Worm (Caenorhabditis elegans) whole organism, L2 larva: ENCODE data around the gene C28A5.2.

ENCODE experiments used
- C34F6.9 ChIP-seq: fragments of 150-350 bp; optimal IDR thresholded peaks from 2 replicates; lab custom pipeline; 2014; ENCODE audit warnings: missing biosample characterization, missing genetic modification characterization
- F13H6.1 ChIP-seq: sonication (generic microtip); optimal IDR thresholded peaks from 2 replicates; lab custom pipeline; 2016; ENCODE audit warnings: missing genetic modification characterization, missing compliant biosample characterization
- R02D3.7 ChIP-seq: fragments of 150-350 bp; optimal IDR thresholded peaks from 2 replicates; lab custom pipeline; 2014; ENCODE audit warnings: missing biosample characterization, missing genetic modification characterization
- Y55F3AM.14 ChIP-seq: fragments of 200-800 bp; sonication (Bioruptor generic); optimal IDR thresholded peaks from 2 replicates; lab custom pipeline; 2018; ENCODE audit warnings: mild to moderate bottlenecking, missing genetic modification characterization, missing compliant biosample characterization
- ZK546.5 ChIP-seq: sonication (generic microtip); optimal IDR thresholded peaks from 2 replicates; lab custom pipeline; 2017; ENCODE audit warnings: missing biosample characterization, missing genetic modification characterization
- alr-1 ChIP-seq: fragments of 150-350 bp; optimal IDR thresholded peaks from 2 replicates; lab custom pipeline; 2014; ENCODE audit warnings: missing biosample characterization, missing genetic modification characterization
- ama-1 ChIP-seq: fragments of 150-350 bp; optimal IDR thresholded peaks from 2 replicates; lab custom pipeline; 2018; ENCODE audit warnings: inconsistent platforms
- blmp-1 ChIP-seq: sonication (generic microtip); optimal IDR thresholded peaks from 2 replicates; lab custom pipeline; 2017; ENCODE audit warnings: missing genetic modification characterization, mild to moderate bottlenecking, missing compliant biosample characterization, antibody characterized with exemption, moderate library complexity; ENCODE audit not compliant: insufficient read depth
- ceh-16 ChIP-seq: fragments of 150-350 bp; optimal IDR thresholded peaks from 2 replicates; lab custom pipeline; 2014; ENCODE audit warnings: missing biosample characterization, missing genetic modification characterization
- crh-2 ChIP-seq: sonication (generic microtip); optimal IDR thresholded peaks from 2 replicates; lab custom pipeline; 2017; ENCODE audit warnings: missing biosample characterization, missing genetic modification characterization
- dmd-4 ChIP-seq: sonication (generic microtip); optimal IDR thresholded peaks from 2 replicates; lab custom pipeline; 2017; ENCODE audit warnings: missing biosample characterization, missing genetic modification characterization
- egl-27 ChIP-seq: sonication (generic microtip); optimal IDR thresholded peaks from 3 replicates; lab custom pipeline; 2017; ENCODE audit warnings: missing biosample characterization, missing genetic modification reagents, missing genetic modification characterization
- elt-1 ChIP-seq: fragments of 150-350 bp; optimal IDR thresholded peaks from 2 replicates; lab custom pipeline; 2014; ENCODE audit warnings: missing biosample characterization, missing genetic modification characterization
- elt-3 ChIP-seq: sonication (generic microtip); optimal IDR thresholded peaks from 2 replicates; lab custom pipeline; 2017; ENCODE audit warnings: missing biosample characterization, missing genetic modification characterization
- fos-1 ChIP-seq: fragments of 150-350 bp; optimal IDR thresholded peaks from 2 replicates; lab custom pipeline; 2014; ENCODE audit warnings: missing biosample characterization, missing genetic modification characterization
- gmeb-1 ChIP-seq: fragments of 150-350 bp; optimal IDR thresholded peaks from 2 replicates; lab custom pipeline; 2014; ENCODE audit warnings: missing biosample characterization, missing genetic modification characterization
- lin-11 ChIP-seq: fragments of 150-350 bp; sonication (generic microtip); optimal IDR thresholded peaks from 2 replicates; lab custom pipeline; 2014; ENCODE audit warnings: missing biosample characterization, missing genetic modification characterization, inconsistent platforms, mixed read lengths
- lin-13 ChIP-seq: fragments of 150-350 bp; optimal IDR thresholded peaks from 2 replicates; lab custom pipeline; 2014; ENCODE audit warnings: missing biosample characterization, missing genetic modification reagents, missing genetic modification characterization
- lin-39 ChIP-seq: fragments of 150-350 bp; optimal IDR thresholded peaks from 2 replicates; lab custom pipeline; 2014; ENCODE audit warnings: missing biosample characterization, missing genetic modification reagents, missing genetic modification characterization
- mab-5 ChIP-seq: fragments of 150-350 bp; optimal IDR thresholded peaks from 2 replicates; lab custom pipeline; 2014; ENCODE audit warnings: missing biosample characterization, missing genetic modification characterization
- mbf-1 ChIP-seq: sonication (generic microtip); optimal IDR thresholded peaks from 2 replicates; lab custom pipeline; 2017; ENCODE audit warnings: missing biosample characterization, missing genetic modification characterization
- mdl-1 ChIP-seq, 2 experiments: fragments of 150-350 bp in 1 of 2; sonication (generic microtip) in 1 of 2; optimal IDR thresholded peaks; 2 replicates each; lab custom pipeline; 2017; ENCODE audit warnings: missing biosample characterization in 2 of 2, missing genetic modification characterization in 2 of 2
- nhr-10 ChIP-seq: sonication (generic microtip); optimal IDR thresholded peaks from 2 replicates; lab custom pipeline; 2017; ENCODE audit warnings: missing biosample characterization, missing genetic modification characterization
- nhr-11 ChIP-seq: fragments of 150-350 bp; optimal IDR thresholded peaks from 2 replicates; lab custom pipeline; 2014; ENCODE audit warnings: missing biosample characterization, missing genetic modification characterization
- nhr-129 ChIP-seq: fragments of 150-350 bp; optimal IDR thresholded peaks from 2 replicates; lab custom pipeline; 2014; ENCODE audit warnings: missing biosample characterization, missing genetic modification characterization
- nhr-23 ChIP-seq: fragments of 150-350 bp; optimal IDR thresholded peaks from 2 replicates; lab custom pipeline; 2014; ENCODE audit warnings: missing biosample characterization, missing genetic modification reagents, missing genetic modification characterization
- nhr-237 ChIP-seq: fragments of 150-350 bp; optimal IDR thresholded peaks from 2 replicates; lab custom pipeline; 2014; ENCODE audit warnings: missing biosample characterization, missing genetic modification characterization
- nhr-77 ChIP-seq: fragments of 150-350 bp; optimal IDR thresholded peaks from 2 replicates; lab custom pipeline; 2014; ENCODE audit warnings: missing biosample characterization, missing genetic modification characterization
- peb-1 ChIP-seq: fragments of 150-350 bp; optimal IDR thresholded peaks from 2 replicates; lab custom pipeline; 2014; ENCODE audit warnings: missing biosample characterization, missing genetic modification characterization
- sem-4 ChIP-seq: fragments of 150-350 bp; optimal IDR thresholded peaks from 2 replicates; lab custom pipeline; 2014; ENCODE audit warnings: missing biosample characterization, missing genetic modification reagents, missing genetic modification characterization
- sma-3 ChIP-seq: sonication (generic microtip); optimal IDR thresholded peaks from 2 replicates; lab custom pipeline; 2016; ENCODE audit warnings: missing genetic modification reagents, missing genetic modification characterization, missing compliant biosample characterization
- unc-55 ChIP-seq: fragments of 150-350 bp; sonication (generic microtip); optimal IDR thresholded peaks from 3 replicates; lab custom pipeline; 2014; ENCODE audit warnings: missing biosample characterization, missing genetic modification reagents, missing genetic modification characterization
- unc-62 ChIP-seq: fragments of 150-350 bp; optimal IDR thresholded peaks from 2 replicates; lab custom pipeline; 2014; ENCODE audit warnings: missing biosample characterization, missing genetic modification reagents, missing genetic modification characterization
- zag-1 ChIP-seq: fragments of 150-350 bp; optimal IDR thresholded peaks from 2 replicates; lab custom pipeline; 2014; ENCODE audit warnings: missing biosample characterization, missing genetic modification characterization
- ztf-11 ChIP-seq: sonication (generic microtip); optimal IDR thresholded peaks from 2 replicates; lab custom pipeline; 2017; ENCODE audit warnings: missing biosample characterization, missing genetic modification characterization

The C28A5.2 gene

DNA sequence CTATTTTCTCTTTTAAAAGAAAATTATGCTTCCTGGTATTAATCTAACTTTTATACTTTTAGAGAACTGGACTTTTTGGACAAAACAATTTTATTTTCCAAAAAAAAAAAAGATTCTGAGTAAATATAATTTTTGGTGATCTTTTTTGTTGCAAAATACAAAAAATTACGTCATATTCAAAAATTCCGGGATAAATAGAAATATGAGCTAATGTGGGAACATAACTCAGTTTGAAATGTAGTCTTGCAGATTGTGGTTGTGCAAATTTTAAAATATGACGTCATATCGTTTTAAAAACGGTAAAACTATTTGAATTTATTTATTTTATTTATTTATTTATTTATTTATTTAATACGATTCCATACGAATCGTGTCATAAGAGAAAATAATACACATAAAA is 42.4 kb upstream of the C28A5.2 start:
- no peak for TF ChIP-seq peb-1
- no peak for TF ChIP-seq ceh-16 (tag; lab: Kevin White, UChicago)
- TF ChIP-seq mbf-1 (tag; lab: Kevin White, UChicago), result no peak
- no peak for TF ChIP-seq mdl-1 (tag; optimal IDR thresholded peaks at IDR 0.05; lab: Kevin White, UChicago)
- no peak for TF ChIP-seq zag-1 (tag; lab: Kevin White, UChicago)
- TF ChIP-seq gmeb-1, result no peak
- no peak for TF ChIP-seq nhr-10 (tag; lab: Kevin White, UChicago)
- TF ChIP-seq alr-1 (tag; lab: Kevin White, UChicago), result no peak
- TF ChIP-seq lin-11 (tag; lab: Kevin White, UChicago), result no peak
- TF ChIP-seq ZK546.5 (tag; lab: Kevin White, UChicago), result no peak
- no peak for TF ChIP-seq ama-1 (lab: Kevin White, UChicago)
- no peak for TF ChIP-seq nhr-129 (tag; lab: Kevin White, UChicago)
- no peak for TF ChIP-seq lin-39 (tag; lab: Kevin White, UChicago)
- no peak for TF ChIP-seq nhr-11 (tag; lab: Kevin White, UChicago)
- TF ChIP-seq egl-27 (tag; lab: Kevin White, UChicago), result no peak
- no peak for TF ChIP-seq F13H6.1 (tag; lab: Kevin White, UChicago)
- TF ChIP-seq sma-3 (GFP tag; lab: Kevin White, UChicago), result no peak
- no peak for TF ChIP-seq unc-55 (GFP tag; lab: Kevin White, UChicago)
- no peak for TF ChIP-seq nhr-237 (tag; lab: Kevin White, UChicago)
- TF ChIP-seq nhr-77 (tag; lab: Kevin White, UChicago), result no peak

- TF ChIP-seq unc-62, result no peak
- TF ChIP-seq nhr-129 (tag; lab: Kevin White, UChicago), result no peak
- no peak for TF ChIP-seq ztf-11 (tag; lab: Kevin White, UChicago)
- TF ChIP-seq, all 48 proteins: peak for 0
Observed at ce11 chrIII:4477472-4477871, 38.1 kb upstream of the C28A5.2 start, which contains the start of gene ins-17. TSS of gene ins-17 (minus strand) at chrIII:4477572.

DNA sequence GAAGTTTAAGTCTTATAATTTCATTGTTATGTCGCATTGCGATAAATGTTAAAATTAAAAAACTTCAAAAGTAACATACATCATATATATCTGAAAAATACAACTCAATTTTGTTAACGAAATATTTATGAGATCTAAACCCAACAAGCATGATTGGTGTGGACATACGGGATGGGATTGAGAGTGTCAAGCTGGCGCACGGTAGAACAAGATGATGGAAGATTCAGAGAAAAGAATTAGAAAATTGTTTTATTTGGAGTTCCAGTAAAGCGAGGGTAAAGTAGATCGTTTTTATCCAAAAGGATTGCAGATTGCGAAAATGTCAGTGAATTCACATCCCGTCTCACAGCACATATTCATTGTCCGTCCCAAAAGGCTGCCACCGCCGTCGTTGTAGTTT is 37.5 kb upstream of the C28A5.2 start:
- TF ChIP-seq lin-13 (no peak), Y55F3AM.14 (GFP tag; lab: Kevin White, UChicago) (no peak), nhr-237 (tag; lab: Kevin White, UChicago) (no peak), sem-4 (tag; lab: Kevin White, UChicago) (no peak), mbf-1 (tag; lab: Kevin White, UChicago) (no peak), zag-1 (tag; lab: Kevin White, UChicago) (no peak), R02D3.7 (tag; lab: Kevin White, UChicago) (no peak), dmd-4 (tag; lab: Kevin White, UChicago) (no peak), blmp-1 (tag; lab: Kevin White, UChicago) (no peak), alr-1 (tag; lab: Kevin White, UChicago) (no peak), nhr-129 (tag; lab: Kevin White, UChicago) (no peak), elt-3 (tag; lab: Kevin White, UChicago) (no peak)

DNA sequence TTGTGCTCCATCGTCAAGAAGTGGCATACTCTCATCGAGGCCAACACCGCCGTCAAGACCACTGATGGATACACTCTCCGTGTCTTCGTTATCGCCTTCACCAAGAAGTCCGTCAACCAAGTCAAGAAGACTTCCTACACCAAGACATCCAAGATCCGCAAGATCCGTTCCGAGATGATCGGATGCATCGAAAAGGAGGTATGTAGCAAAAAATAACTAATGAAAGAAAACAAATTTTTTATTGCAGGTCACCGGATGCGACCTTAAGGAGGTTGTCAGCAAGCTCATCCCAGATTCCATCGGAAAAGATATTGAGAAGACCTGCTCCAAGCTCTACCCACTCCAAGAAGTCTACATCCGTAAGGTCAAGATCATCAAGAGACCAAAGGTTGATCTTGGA is 37.0 kb upstream of the C28A5.2 start:
- no peak for TF ChIP-seq fos-1 (tag; lab: Kevin White, UChicago)
- TF ChIP-seq alr-1 (tag; lab: Kevin White, UChicago), result no peak
- no peak for TF ChIP-seq crh-2 (tag; lab: Kevin White, UChicago)
- no peak for TF ChIP-seq elt-1
- TF ChIP-seq sma-3 (GFP tag; lab: Kevin White, UChicago), result no peak
- TF ChIP-seq C34F6.9, result no peak
- TF ChIP-seq lin-13, result no peak
- TF ChIP-seq nhr-77 (tag; lab: Kevin White, UChicago), result no peak
- TF ChIP-seq nhr-10 (tag; lab: Kevin White, UChicago), result no peak
- TF ChIP-seq peb-1, result no peak
- TF ChIP-seq gmeb-1, result no peak
- no peak for TF ChIP-seq lin-11 (tag; lab: Kevin White, UChicago)
- no peak for TF ChIP-seq ama-1 (lab: Kevin White, UChicago)
- TF ChIP-seq mab-5, result no peak
- no peak for TF ChIP-seq nhr-23 (tag; lab: Kevin White, UChicago)
- no peak for TF ChIP-seq zag-1 (tag; lab: Kevin White, UChicago)
